Worm (Caenorhabditis elegans): ENCODE measurements around the gene fbxa-141.

The fbxa-141 gene

DNA sequence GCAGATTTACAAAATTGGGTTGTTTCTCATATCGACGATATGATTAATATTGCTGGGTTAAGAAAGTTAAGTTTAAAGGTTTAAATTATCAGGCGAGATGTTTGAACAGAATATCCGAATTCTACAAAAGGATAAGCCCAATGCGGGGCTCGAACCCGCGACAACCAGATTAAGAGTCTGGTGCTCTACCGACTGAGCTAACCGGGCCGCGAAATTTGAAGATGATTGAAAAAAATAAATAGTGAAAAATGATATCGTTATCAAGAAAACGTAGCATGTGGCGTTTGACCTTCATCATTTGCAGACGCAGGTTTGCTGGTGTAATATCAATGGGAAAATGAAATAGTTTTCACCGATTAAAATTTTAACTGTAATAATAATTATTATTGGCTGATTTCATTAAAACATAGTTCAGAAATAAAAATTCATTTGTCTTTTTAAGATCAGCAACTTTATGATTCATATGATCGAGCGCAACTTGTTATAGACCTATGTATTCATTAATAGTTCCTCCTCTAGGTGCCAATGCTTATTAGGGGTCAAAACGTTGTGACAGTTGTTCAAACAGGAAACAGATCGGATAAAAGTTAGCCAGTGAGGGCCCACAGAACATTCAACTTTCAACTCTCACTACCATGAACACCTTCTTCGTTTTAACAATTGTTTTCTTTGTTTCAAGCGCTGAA lies 33.8 kb downstream of the fbxa-141 start, which contains the start of gene M163.11:
M163.11 (plus strand) TSS at position 636 of the 686 bp plus-strand sequence.
- peak; percentile 8 for TF ChIP-seq nhr-25 (tag; optimal IDR thresholded peaks at IDR 0.05)
- TF ChIP-seq lin-39 (tag; optimal IDR thresholded peaks at IDR 0.05), result no peak
- no peak for TF ChIP-seq lin-15B (tag; optimal IDR thresholded peaks at IDR 0.05)
- TF ChIP-seq lsy-12 (tag; optimal IDR thresholded peaks at IDR 0.05), result peak; percentile 3
- peak; percentile 36 for TF ChIP-seq elt-2 (tag; optimal IDR thresholded peaks at IDR 0.05)
- peak; percentile 71 for TF ChIP-seq nhr-43 (tag; optimal IDR thresholded peaks at IDR 0.05; ENCODE audit: poor library complexity, severe bottlenecking)

DNA sequence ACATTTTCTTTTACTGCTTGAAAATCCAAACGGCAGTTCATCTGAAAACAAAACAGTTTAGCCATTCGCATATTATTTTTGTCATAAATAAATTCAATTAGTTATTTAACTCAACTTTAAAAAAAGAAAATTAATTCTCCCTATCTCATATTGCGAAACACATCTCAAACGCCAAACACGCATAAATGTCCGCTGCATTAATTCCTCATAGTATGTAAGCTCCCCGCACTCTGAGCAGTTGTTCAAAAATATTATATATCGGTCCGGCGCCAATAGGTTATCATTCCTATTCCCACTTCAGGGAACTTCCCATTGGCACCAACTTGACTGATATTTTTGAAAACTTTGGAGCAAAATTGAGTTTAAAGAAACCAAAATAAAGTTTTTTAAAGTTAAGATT lies 34.5 kb downstream of the fbxa-141 start:
- TF ChIP-seq nhr-11 (tag; optimal IDR thresholded peaks at IDR 0.05) (no peak), nfya-1 (tag; optimal IDR thresholded peaks at IDR 0.05; ENCODE audit: insufficient read depth) (peak; percentile 36), nhr-25 (tag; optimal IDR thresholded peaks at IDR 0.05) (no peak), skn-1 (tag; optimal IDR thresholded peaks at IDR 0.05) (no peak), hmg-11 (tag; optimal IDR thresholded peaks at IDR 0.05) (no peak), ceh-9 (tag; optimal IDR thresholded peaks at IDR 0.05) (no peak), nhr-76 (tag; optimal IDR thresholded peaks at IDR 0.05) (no peak), egl-27 (tag; optimal IDR thresholded peaks at IDR 0.05) (no peak), ceh-82 (tag; optimal IDR thresholded peaks at IDR 0.05) (peak; percentile 25), sea-2 (GFP tag; optimal IDR thresholded peaks at IDR 0.05) (no peak), mdl-1 (tag; optimal IDR thresholded peaks at IDR 0.05) (no peak), nhr-23 (tag; optimal IDR thresholded peaks at IDR 0.05) (no peak), ztf-4 (tag; optimal IDR thresholded peaks at IDR 0.05) (no peak), snpc-4 (tag; optimal IDR thresholded peaks at IDR 0.05) (peak; percentile 98), elt-1 (tag; optimal IDR thresholded peaks at IDR 0.05) (no peak)

DNA sequence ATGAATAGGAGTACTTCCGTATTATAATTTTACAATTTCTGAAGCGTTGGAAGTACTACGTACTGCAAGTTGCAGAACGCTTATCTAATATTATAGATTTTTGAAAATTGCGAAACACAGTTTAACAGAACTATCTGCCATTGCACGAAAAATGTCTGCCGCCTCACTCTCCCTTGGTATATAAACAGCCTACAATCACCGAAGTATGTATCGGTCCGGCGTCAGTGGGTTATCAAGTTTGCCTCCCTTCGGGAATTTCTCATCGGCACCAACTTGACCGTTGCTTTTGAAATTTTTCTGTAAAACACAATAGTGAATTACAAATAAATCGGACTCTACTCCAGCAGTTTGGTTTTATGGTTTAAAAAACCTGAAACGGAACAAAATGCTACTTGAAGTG lies 35.4 kb downstream of the fbxa-141 start:
- TF ChIP-seq elt-2 (tag; optimal IDR thresholded peaks at IDR 0.05) (peak; percentile 17), snpc-4 (tag; optimal IDR thresholded peaks at IDR 0.05) (peak; percentile 92), nhr-23 (tag; optimal IDR thresholded peaks at IDR 0.05) (no peak)

DNA sequence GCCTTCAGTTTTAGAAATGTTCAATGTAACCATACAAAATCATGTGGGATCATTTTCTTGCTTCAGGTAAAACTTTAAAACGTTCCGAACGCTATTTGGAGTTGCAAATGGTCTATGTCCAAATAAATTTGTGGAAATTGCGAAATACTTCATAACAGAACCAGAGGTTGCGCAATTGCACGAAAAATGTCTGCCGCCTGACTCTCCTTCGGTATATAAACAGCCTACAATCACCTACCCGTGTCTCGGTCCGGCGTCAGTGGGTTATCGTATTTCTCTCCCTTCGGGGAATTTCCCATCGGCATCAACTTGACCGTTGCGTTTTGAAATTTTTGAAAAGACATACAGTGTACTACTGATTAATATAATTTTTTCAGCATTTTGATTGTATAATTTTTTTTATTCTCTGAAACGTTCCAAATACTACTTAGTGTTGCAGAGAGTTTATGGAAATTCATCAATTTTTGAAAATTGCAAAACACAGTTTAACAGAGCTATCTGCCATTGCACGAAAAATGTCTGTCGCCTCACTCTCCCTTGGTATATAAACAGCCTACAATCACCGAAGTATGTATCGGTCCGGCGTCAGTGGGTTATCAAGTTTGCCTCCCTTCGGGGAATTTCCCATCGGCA lies 36.0 kb downstream of the fbxa-141 start:
- TF ChIP-seq tbx-2 (tag; optimal IDR thresholded peaks at IDR 0.05) (peak; percentile 68), elt-2 (tag; optimal IDR thresholded peaks at IDR 0.05) (peak; percentile 38), jun-1 (tag; optimal IDR thresholded peaks at IDR 0.05) (peak; percentile 68), pqm-1 (tag; optimal IDR thresholded peaks at IDR 0.05) (no peak), fkh-10 (GFP tag; optimal IDR thresholded peaks at IDR 0.05) (no peak), R02D3.7 (tag; optimal IDR thresholded peaks at IDR 0.05) (no peak), lsy-12 (tag; optimal IDR thresholded peaks at IDR 0.05) (peak; percentile 14), egl-27 (tag; optimal IDR thresholded peaks at IDR 0.05) (no peak), ceh-9 (tag; optimal IDR thresholded peaks at IDR 0.05) (no peak), nhr-25 (tag; optimal IDR thresholded peaks at IDR 0.05) (peak; percentile 22), snpc-4 (tag; optimal IDR thresholded peaks at IDR 0.05) (peak; percentile 98), ceh-28 (tag; optimal IDR thresholded peaks at IDR 0.05) (peak; percentile 0), nhr-43 (tag; optimal IDR thresholded peaks at IDR 0.05; ENCODE audit: poor library complexity, severe bottlenecking) (peak; percentile 82), elt-3 (tag; optimal IDR thresholded peaks at IDR 0.05) (peak in 1 of 3 experiments; percentile 22), nhr-23 (tag; optimal IDR thresholded peaks at IDR 0.05) (peak; percentile 69), skn-1 (tag; optimal IDR thresholded peaks at IDR 0.05) (peak; percentile 73)

DNA sequence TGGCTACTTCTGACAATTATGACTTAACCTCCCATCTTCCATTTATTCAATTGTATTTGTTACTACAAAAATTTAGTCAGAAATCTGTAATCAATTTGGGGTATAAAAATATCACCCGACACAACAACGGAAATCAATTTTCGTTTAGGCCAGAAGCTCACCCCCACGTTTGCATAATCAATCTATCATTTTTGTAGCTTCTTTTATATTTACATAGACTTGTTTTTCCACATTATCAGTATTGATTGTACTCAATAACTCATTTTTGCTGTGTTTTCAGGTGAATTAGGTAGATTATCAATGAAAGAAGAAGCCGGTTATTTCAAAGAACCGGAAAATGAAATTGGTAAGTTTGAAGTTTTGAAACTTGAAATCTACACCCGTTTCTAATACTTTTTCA lies 39.0 kb downstream of the fbxa-141 start, which contains the start of gene M163.5:
M163.5 (plus strand) TSS at position 301 of the 400 bp plus-strand sequence.
- TF ChIP-seq unc-39 (tag; optimal IDR thresholded peaks at IDR 0.05) (no peak), tbx-2 (tag; optimal IDR thresholded peaks at IDR 0.05) (no peak), elt-3 (tag; optimal IDR thresholded peaks at IDR 0.05) (no peak), skn-1 (tag; optimal IDR thresholded peaks at IDR 0.05) (no peak), R02D3.7 (tag; optimal IDR thresholded peaks at IDR 0.05) (no peak), ZK546.5 (tag; optimal IDR thresholded peaks at IDR 0.05) (no peak)

DNA sequence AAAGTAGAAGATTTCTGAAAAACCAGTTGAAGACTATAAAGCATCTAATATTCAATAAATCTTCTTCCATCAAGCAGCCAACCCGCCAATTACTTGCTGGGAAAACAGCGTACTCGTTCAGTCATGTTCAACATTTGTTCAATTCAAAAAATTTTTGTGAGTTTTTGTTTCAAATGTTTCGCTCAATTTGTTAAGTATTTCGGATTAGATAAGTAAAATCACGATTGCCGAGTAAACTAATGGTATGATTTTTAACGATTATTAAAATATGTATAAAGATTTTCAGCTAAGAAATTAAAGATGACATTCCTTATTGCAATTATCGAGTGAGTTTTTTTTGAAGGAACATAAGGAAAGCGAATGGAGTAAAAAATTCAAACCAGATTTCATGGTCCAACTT lies 42.0 kb downstream of the fbxa-141 start, which contains the start of gene M163.10:
M163.10 (plus strand) TSS at position 301 of the 400 bp plus-strand sequence.
- TF ChIP-seq egl-5 (tag; optimal IDR thresholded peaks at IDR 0.05) (no peak), ztf-11 (tag; optimal IDR thresholded peaks at IDR 0.05) (no peak), nhr-25 (tag; optimal IDR thresholded peaks at IDR 0.05) (no peak), ama-1 (optimal IDR thresholded peaks at IDR 0.05) (no peak), ceh-28 (tag; optimal IDR thresholded peaks at IDR 0.05) (no peak), fkh-10 (GFP tag; optimal IDR thresholded peaks at IDR 0.05) (no peak), skn-1 (tag; optimal IDR thresholded peaks at IDR 0.05) (no peak), elt-2 (tag; optimal IDR thresholded peaks at IDR 0.05) (no peak), sea-2 (GFP tag; optimal IDR thresholded peaks at IDR 0.05) (no peak), fos-1 (tag; optimal IDR thresholded peaks at IDR 0.05) (no peak), nhr-11 (tag; optimal IDR thresholded peaks at IDR 0.05) (no peak), ceh-9 (tag; optimal IDR thresholded peaks at IDR 0.05) (no peak), ceh-16 (tag; optimal IDR thresholded peaks at IDR 0.05) (no peak), lin-39 (tag; optimal IDR thresholded peaks at IDR 0.05) (no peak), nhr-12 (tag; optimal IDR thresholded peaks at IDR 0.05) (no peak)
